Worm (Caenorhabditis elegans) whole organism, young adult: ENCODE measurements around the gene Y39G8B.5.
"Not testable (repeated sequence)": the region's sequence is repeated elsewhere in the genome, so short reads cannot be mapped to it uniquely, and the experiment has no call there.

Source experiments
- B0019.2 ChIP-seq: fragments of 200-800 bp; sonication (Bioruptor generic); conservative IDR thresholded peaks from 2 replicates; pipeline ENCODE4 v1.3.6; 2022; ENCODE audit warnings: missing genetic modification reagents, missing genetic modification characterization, missing compliant biosample characterization
- B0035.1 ChIP-seq: sonication (generic microtip); optimal IDR thresholded peaks from 2 replicates; lab custom pipeline; 2016; ENCODE audit warnings: missing genetic modification characterization, mild to moderate bottlenecking, missing compliant biosample characterization, missing genotype, missing genetic modification reagents
- D2030.7 ChIP-seq: fragments of 200-800 bp; sonication (Bioruptor generic); IDR thresholded peaks from 2 replicates; pipeline ENCODE4 v1.3.6; 2022; ENCODE audit warnings: missing genetic modification reagents, missing genetic modification characterization, missing compliant biosample characterization
- F10E7.11 ChIP-seq: sonication (generic microtip); optimal IDR thresholded peaks from 2 replicates; lab custom pipeline; 2017; ENCODE audit warnings: mild to moderate bottlenecking, missing genetic modification characterization, moderate library complexity, missing compliant biosample characterization
- F37B4.10 ChIP-seq: fragments of 200-800 bp; sonication (Bioruptor generic); IDR thresholded peaks from 2 replicates; pipeline ENCODE4 v1.3.6; 2022; ENCODE audit warnings: missing genetic modification characterization, missing compliant biosample characterization
- F52B5.7 ChIP-seq: sonication (generic microtip); optimal IDR thresholded peaks from 2 replicates; lab custom pipeline; 2016; ENCODE audit warnings: mild to moderate bottlenecking, missing genetic modification characterization, missing compliant biosample characterization
- Y56A3A.18 ChIP-seq: fragments of 200-800 bp; sonication (Bioruptor generic); IDR thresholded peaks from 2 replicates; pipeline ENCODE4 v1.3.6; 2022; ENCODE audit warnings: missing genetic modification reagents, missing genetic modification characterization, missing compliant biosample characterization
- akir-1 ChIP-seq: fragments of 200-800 bp; sonication (Bioruptor generic); optimal IDR thresholded peaks from 2 replicates; lab custom pipeline; 2018; ENCODE audit warnings: mild to moderate bottlenecking, missing genetic modification characterization, moderate library complexity, missing compliant biosample characterization
- atf-7 ChIP-seq: sonication (generic microtip); optimal IDR thresholded peaks from 2 replicates; lab custom pipeline; 2017; ENCODE audit warnings: mild to moderate bottlenecking, missing genetic modification characterization, missing compliant biosample characterization
- cebp-2 ChIP-seq: fragments of 200-800 bp; sonication (Bioruptor generic); IDR thresholded peaks from 2 replicates; pipeline ENCODE4 v1.3.6; 2022; ENCODE audit warnings: missing genetic modification characterization, missing compliant biosample characterization
- ceh-27 ChIP-seq: fragments of 200-800 bp; sonication (Bioruptor generic); optimal IDR thresholded peaks from 2 replicates; lab custom pipeline; 2018; ENCODE audit warnings: mild to moderate bottlenecking, missing genetic modification characterization, moderate library complexity, missing compliant biosample characterization
- ceh-79 ChIP-seq: sonication (generic microtip); optimal IDR thresholded peaks from 2 replicates; lab custom pipeline; 2017; ENCODE audit warnings: mild to moderate bottlenecking, missing genetic modification characterization, missing compliant biosample characterization
- ceh-91 ChIP-seq: fragments of 200-800 bp; sonication (Bioruptor generic); IDR thresholded peaks from 2 replicates; pipeline ENCODE4 v1.3.6; 2022; ENCODE audit warnings: missing genetic modification reagents, missing genetic modification characterization, missing compliant biosample characterization
- dpl-1 ChIP-seq: fragments of 150-350 bp; optimal IDR thresholded peaks from 2 replicates; lab custom pipeline; 2014; ENCODE audit warnings: missing biosample characterization, missing genetic modification reagents, missing genetic modification characterization
- egrh-3 ChIP-seq: fragments of 200-800 bp; sonication (Bioruptor generic); IDR thresholded peaks from 2 replicates; pipeline ENCODE4 v1.3.6; 2022; ENCODE audit warnings: missing genetic modification reagents, missing genetic modification characterization, missing compliant biosample characterization
- ets-4 ChIP-seq: fragments of 200-800 bp; sonication (Bioruptor generic); optimal IDR thresholded peaks from 2 replicates; lab custom pipeline; 2018; ENCODE audit warnings: mild to moderate bottlenecking, missing genetic modification characterization, missing compliant biosample characterization
- hmg-20 ChIP-seq: fragments of 200-800 bp; sonication (Bioruptor generic); IDR thresholded peaks from 2 replicates; pipeline ENCODE4 v1.3.6; 2022; ENCODE audit warnings: missing genetic modification reagents, missing genetic modification characterization, missing compliant biosample characterization
- hsf-1 ChIP-seq: fragments of 200-800 bp; sonication (Bioruptor generic); IDR thresholded peaks from 2 replicates; pipeline ENCODE4 v1.3.6; 2022; ENCODE audit warnings: missing genetic modification reagents, missing genetic modification characterization, missing compliant biosample characterization
- lag-1 ChIP-seq: fragments of 200-800 bp; sonication (Bioruptor generic); IDR thresholded peaks from 2 replicates; pipeline ENCODE4 v1.3.6; 2022; ENCODE audit warnings: missing genetic modification reagents, missing genetic modification characterization, missing compliant biosample characterization
- lin-35 ChIP-seq, 3 experiments: fragments of 150-350 bp in 2 of 3; sonication (generic microtip) in 1 of 3; optimal IDR thresholded peaks; 2 replicates each; lab custom pipeline; 2014 to 2018; ENCODE audit warnings: missing biosample characterization in 3 of 3, missing genetic modification characterization in 3 of 3, missing genetic modification reagents in 3 of 3
- lin-40 ChIP-seq: sonication (generic microtip); optimal IDR thresholded peaks from 2 replicates; lab custom pipeline; 2016; ENCODE audit warnings: missing genetic modification characterization, mild to moderate bottlenecking, missing compliant biosample characterization, missing genotype, missing genetic modification reagents
- lsl-1 ChIP-seq: fragments of 200-800 bp; sonication (Bioruptor generic); optimal IDR thresholded peaks from 2 replicates; lab custom pipeline; 2018; ENCODE audit warnings: mild to moderate bottlenecking, missing genetic modification characterization, moderate library complexity, missing compliant biosample characterization
- lsy-27 ChIP-seq: sonication (generic microtip); optimal IDR thresholded peaks from 2 replicates; lab custom pipeline; 2017; ENCODE audit warnings: missing genetic modification characterization, mild to moderate bottlenecking, missing compliant biosample characterization, antibody characterized with exemption, missing genotype, borderline replicate concordance; ENCODE audit not compliant: insufficient read depth
- madf-3 ChIP-seq: fragments of 200-800 bp; sonication (Bioruptor generic); IDR thresholded peaks from 2 replicates; pipeline ENCODE4 v1.3.6; 2022; ENCODE audit warnings: missing genetic modification reagents, missing genetic modification characterization, missing compliant biosample characterization
- madf-8 ChIP-seq: fragments of 200-800 bp; sonication (Bioruptor generic); conservative IDR thresholded peaks from 2 replicates; pipeline ENCODE4 v1.3.6; 2022; ENCODE audit warnings: missing genetic modification reagents, missing genetic modification characterization, missing compliant biosample characterization
- mcd-1 ChIP-seq: fragments of 200-800 bp; sonication (Bioruptor generic); IDR thresholded peaks from 2 replicates; pipeline ENCODE4 v1.3.6; 2022; ENCODE audit warnings: missing genetic modification reagents, missing genetic modification characterization, missing compliant biosample characterization
- mes-4 ChIP-seq: sonication (generic microtip); optimal IDR thresholded peaks from 2 replicates; lab custom pipeline; 2016; ENCODE audit warnings: missing genotype, missing genetic modification characterization, missing compliant biosample characterization
- nhr-179 ChIP-seq: sonication (generic microtip); optimal IDR thresholded peaks from 2 replicates; lab custom pipeline; 2016; ENCODE audit warnings: mild to moderate bottlenecking, missing genetic modification characterization, missing compliant biosample characterization
- nhr-90 ChIP-seq: sonication (generic microtip); optimal IDR thresholded peaks from 2 replicates; lab custom pipeline; 2016; ENCODE audit warnings: missing genotype, mild to moderate bottlenecking, missing genetic modification characterization, missing compliant biosample characterization
- sdz-38 ChIP-seq: sonication (generic microtip); optimal IDR thresholded peaks from 2 replicates; lab custom pipeline; 2016; ENCODE audit warnings: missing genotype, missing genetic modification characterization, missing compliant biosample characterization
- snpc-4 ChIP-seq, 5 experiments: fragments of 150-350 bp in 1 of 5; sonication (generic microtip) in 4 of 5; optimal IDR thresholded peaks; 2 replicates each; lab custom pipeline; 2014 to 2018; ENCODE audit warnings: missing genetic modification characterization in 5 of 5, missing biosample characterization in 3 of 5, antibody characterized with exemption in 2 of 5, mild to moderate bottlenecking in 2 of 5, missing compliant biosample characterization in 2 of 5, missing genotype in 2 of 5, moderate library complexity in 2 of 5, missing genetic modification reagents in 1 of 5
- zfh-2 ChIP-seq: fragments of 200-800 bp; sonication (Bioruptor generic); conservative IDR thresholded peaks from 2 replicates; pipeline ENCODE4 v1.3.6; 2022; ENCODE audit warnings: missing genetic modification reagents, missing genetic modification characterization, missing compliant biosample characterization
- ztf-18 ChIP-seq: sonication (generic microtip); optimal IDR thresholded peaks from 2 replicates; lab custom pipeline; 2016; ENCODE audit warnings: missing genotype, mild to moderate bottlenecking, missing genetic modification characterization, missing compliant biosample characterization

The Y39G8B.5 gene

ce11 chrII:13972199-13972598, 19.4 kb downstream of the Y39G8B.5 start:
- 0 out of 2 replicates have a peak, but pooled peaks have one; percentile 84 for TF ChIP-seq F37B4.10 (GFP tag; lab: Robert Waterston, UW)
- TF ChIP-seq zfh-2 (GFP tag; lab: Robert Waterston, UW): peak; percentile 55; the same call in 1 of the 2 replicates
- no peak for TF ChIP-seq lin-35 (GFP tag; optimal IDR thresholded peaks at IDR 0.05; lab: Kevin White, UChicago)

DNA sequence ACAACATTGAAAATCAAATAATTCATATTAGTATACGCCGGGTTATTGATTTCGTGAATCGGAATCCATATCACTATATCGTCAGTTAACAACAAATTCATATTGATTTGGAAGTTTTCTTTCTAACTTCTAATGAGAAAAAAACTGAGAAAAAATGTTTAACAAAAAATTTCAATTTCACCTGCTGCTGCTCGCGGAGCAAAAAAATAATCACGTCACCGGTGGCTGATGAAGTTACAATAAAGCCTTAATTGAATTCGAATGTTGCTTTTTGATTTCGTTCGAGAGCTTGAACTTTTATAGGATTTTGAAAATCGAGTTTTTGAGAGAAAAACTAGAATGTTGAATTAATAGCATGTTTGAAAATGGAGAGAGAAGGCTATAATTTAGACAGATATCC, 22.7 kb downstream of the Y39G8B.5 start, which contains the start of gene sre-43:
Gene sre-43 (minus strand): TSS at position 101 of the 400 bp plus-strand sequence.
- TF ChIP-seq lsy-27 (tag; lab: Kevin White, UChicago): no peak
- no peak for TF ChIP-seq ceh-91
- no peak for TF ChIP-seq lsl-1 (GFP tag; lab: Kevin White, UChicago)
- TF ChIP-seq ceh-27 (GFP tag; lab: Kevin White, UChicago): no peak
- no peak for TF ChIP-seq lin-40 (tag; lab: Kevin White, UChicago)
- no peak for TF ChIP-seq D2030.7
- no peak for TF ChIP-seq mcd-1
- TF ChIP-seq F37B4.10 (GFP tag; lab: Robert Waterston, UW): no peak
- no peak for TF ChIP-seq sdz-38 (tag; lab: Kevin White, UChicago)

DNA sequence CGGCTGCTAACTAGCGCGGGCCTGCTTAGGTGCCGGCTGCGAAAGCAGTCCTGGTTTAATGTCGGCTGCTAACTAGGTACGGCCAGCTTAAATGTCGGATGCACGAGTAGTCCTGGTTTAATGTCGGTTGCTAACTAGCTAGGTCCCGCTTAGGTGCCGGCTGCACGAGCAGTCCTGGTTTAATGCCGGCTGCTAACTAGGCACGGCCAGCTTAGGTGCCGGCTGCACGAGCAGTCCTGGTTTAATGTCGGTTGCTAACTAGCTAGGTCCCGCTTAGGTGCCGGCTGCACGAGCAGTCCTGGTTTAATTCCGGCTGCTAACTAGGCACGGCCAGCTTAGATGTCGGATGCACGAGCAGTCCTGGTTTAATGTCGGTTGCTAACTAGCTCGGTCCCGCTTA, 23.6 kb downstream of the Y39G8B.5 start:
- not testable (repeated sequence) for TF ChIP-seq snpc-4 (GFP tag; optimal IDR thresholded peaks at IDR 0.05; lab: Kevin White, UChicago)
- peak in 1 of 4 experiments; percentile 47 for TF ChIP-seq snpc-4 (tag; optimal IDR thresholded peaks at IDR 0.05; lab: Kevin White, UChicago)
- peak; percentile 36; the same call in 1 of the 2 replicates for TF ChIP-seq egrh-3 (GFP tag; lab: Robert Waterston, UW)
- peak; percentile 51; the same call in 1 of the 2 replicates for TF ChIP-seq zfh-2 (GFP tag; lab: Robert Waterston, UW)
- 0 out of 2 replicates have a peak, but pooled peaks have one; percentile 40 for TF ChIP-seq lag-1 (GFP tag; lab: Robert Waterston, UW)

- no peak for TF ChIP-seq cebp-2 (GFP tag; lab: Robert Waterston, UW)
- no peak for TF ChIP-seq zfh-2 (GFP tag; lab: Robert Waterston, UW)
- TF ChIP-seq ceh-79 (tag; lab: Kevin White, UChicago): no peak
- TF ChIP-seq ztf-18: no peak
These were observed 25.4 kb downstream of the Y39G8B.5 start, which contains the start of gene W07G1.7 for ce11 chrII:13966242-13966641. Gene W07G1.7, minus strand, starts transcription at chrII:13966342.

- TF ChIP-seq madf-3 (GFP tag; lab: Robert Waterston, UW): no peak
- no peak for TF ChIP-seq hsf-1
- TF ChIP-seq nhr-90 (tag; lab: Kevin White, UChicago): no peak
- no peak for TF ChIP-seq ceh-79 (tag; lab: Kevin White, UChicago)
- TF ChIP-seq F10E7.11 (tag; lab: Kevin White, UChicago): no peak
- no peak for TF ChIP-seq dpl-1 (GFP tag; lab: Kevin White, UChicago)
- no peak for TF ChIP-seq lag-1 (GFP tag; lab: Robert Waterston, UW)
- no peak for TF ChIP-seq nhr-179
- no peak for TF ChIP-seq akir-1 (GFP tag; lab: Kevin White, UChicago)
- TF ChIP-seq F52B5.7: no peak
- TF ChIP-seq atf-7 (tag; lab: Kevin White, UChicago): no peak
- no peak for TF ChIP-seq Y56A3A.18 (GFP tag; lab: Robert Waterston, UW)
- TF ChIP-seq madf-8: no peak
These were observed 27.3 kb downstream of the Y39G8B.5 start for ce11 chrII:13964325-13964724.

ce11 chrII:13962319-13962718, 29.3 kb downstream of the Y39G8B.5 start, which contains the start of gene rpi-1:
Gene rpi-1, minus strand, starts transcription at chrII:13962419.
- TF ChIP-seq mes-4 (tag; lab: Kevin White, UChicago): no peak
- TF ChIP-seq B0035.1 (tag; lab: Kevin White, UChicago): no peak
- no peak for TF ChIP-seq hmg-20 (GFP tag; lab: Robert Waterston, UW)
- no peak for TF ChIP-seq ets-4 (GFP tag; lab: Kevin White, UChicago)
- TF ChIP-seq B0019.2 (GFP tag; lab: Robert Waterston, UW): no peak
- TF ChIP-seq ceh-27 (GFP tag; lab: Kevin White, UChicago): no peak
- TF ChIP-seq, all 124 proteins: peak for 0
